Worm (Caenorhabditis elegans) whole organism, L3 larva: Measurements from ENCODE around the gene F45E4.6.

ENCODE experiments used
- R02D3.7 ChIP-seq: fragments of 150-350 bp; optimal IDR thresholded peaks from 2 replicates; lab custom pipeline; 2014; ENCODE audit warnings: missing biosample characterization, missing genetic modification characterization
- ceh-82 ChIP-seq: fragments of 150-350 bp; optimal IDR thresholded peaks from 2 replicates; lab custom pipeline; 2014; ENCODE audit warnings: missing biosample characterization, missing genetic modification characterization
- ceh-9 ChIP-seq: sonication (generic microtip); optimal IDR thresholded peaks from 2 replicates; lab custom pipeline; 2018; ENCODE audit warnings: missing biosample characterization, missing genetic modification characterization
- egl-27 ChIP-seq: sonication (generic microtip); optimal IDR thresholded peaks from 4 replicates; lab custom pipeline; 2017; ENCODE audit warnings: missing biosample characterization, missing genetic modification reagents, missing genetic modification characterization
- snpc-4 ChIP-seq: fragments of 150-350 bp; optimal IDR thresholded peaks from 2 replicates; lab custom pipeline; 2014; ENCODE audit warnings: missing biosample characterization, missing genetic modification characterization
- zag-1 ChIP-seq: fragments of 150-350 bp; optimal IDR thresholded peaks from 2 replicates; lab custom pipeline; 2014; ENCODE audit warnings: missing biosample characterization, missing genetic modification characterization

ce11 chrIV:7646119-7646518 lies 13.8 kb upstream of the F45E4.6 start, which contains the start of gene hmg-5:
- no peak for TF ChIP-seq ceh-9 (tag; lab: Kevin White, UChicago)
- no peak for TF ChIP-seq egl-27 (tag; lab: Kevin White, UChicago)
- TF ChIP-seq R02D3.7 (tag; lab: Kevin White, UChicago): no peak
- no peak for TF ChIP-seq ceh-82
- no peak for TF ChIP-seq zag-1
- no peak for TF ChIP-seq snpc-4 (tag; lab: Kevin White, UChicago)
